Fruit fly (Drosophila melanogaster) whole organism, wandering third instar larva: Measurements from ENCODE around the gene Indy.

ENCODE experiments used
- Abd-B ChIP-seq: fragments of >200 bp; optimal IDR thresholded peaks from 2 replicates; lab custom pipeline; 2017; ENCODE audit warnings: missing biosample characterization, missing genetic modification characterization
- CG32264 ChIP-seq: fragments of 200-800 bp; sonication (Bioruptor generic); optimal IDR thresholded peaks from 2 replicates; lab custom pipeline; 2016; ENCODE audit warnings: missing biosample characterization, missing genetic modification characterization
- CG9705 ChIP-seq: fragments of 200-800 bp; sonication (Bioruptor generic); optimal IDR thresholded peaks from 2 replicates; lab custom pipeline; 2018; ENCODE audit warnings: missing biosample characterization, mild to moderate bottlenecking, missing genetic modification characterization
- CrebA ChIP-seq: fragments of 200-800 bp; sonication (Bioruptor generic); optimal IDR thresholded peaks from 2 replicates; lab custom pipeline; 2016; ENCODE audit warnings: missing biosample characterization, mild to moderate bottlenecking, missing genetic modification characterization, borderline replicate concordance
- Dfd ChIP-seq: fragments of >200 bp; optimal IDR thresholded peaks from 2 replicates; lab custom pipeline; 2017; ENCODE audit warnings: missing biosample characterization, missing genetic modification characterization
- Dif ChIP-seq: fragments of 200-275, 200-300 bp; sonication (Bioruptor generic); optimal IDR thresholded peaks from 2 replicates; lab custom pipeline; 2018; ENCODE audit warnings: missing biosample characterization, missing genetic modification characterization; ENCODE audit not compliant: partially characterized antibody
- GATAd ChIP-seq: sonication (Bioruptor generic); optimal IDR thresholded peaks from 2 replicates; lab custom pipeline; 2016; ENCODE audit warnings: missing biosample characterization, missing genetic modification characterization
- HLH106 ChIP-seq: fragments of 200-800 bp; optimal IDR thresholded peaks from 3 replicates; lab custom pipeline; 2019; ENCODE audit warnings: missing biosample characterization, mild to moderate bottlenecking, missing genetic modification characterization, moderate library complexity
- Hnf4 ChIP-seq: fragments of 200-800 bp; sonication (Bioruptor generic); optimal IDR thresholded peaks from 2 replicates; lab custom pipeline; 2016; ENCODE audit warnings: missing biosample characterization, mild to moderate bottlenecking, missing genetic modification characterization
- Hr78 ChIP-seq: fragments of >200 bp; optimal IDR thresholded peaks from 2 replicates; lab custom pipeline; 2017; ENCODE audit warnings: missing biosample characterization, missing genetic modification characterization
- Hr83 ChIP-seq: fragments of 200-300 bp; sonication (Bioruptor generic); optimal IDR thresholded peaks from 2 replicates; lab custom pipeline; 2016; ENCODE audit warnings: missing biosample characterization, mild to moderate bottlenecking, missing genetic modification characterization, moderate library complexity; ENCODE audit not compliant: poor library complexity, severe bottlenecking
- Jra ChIP-seq: sonication (Bioruptor generic); optimal IDR thresholded peaks from 2 replicates; lab custom pipeline; 2016; ENCODE audit warnings: missing biosample characterization, missing genetic modification characterization
- Mio ChIP-seq: sonication (Bioruptor generic); optimal IDR thresholded peaks from 2 replicates; lab custom pipeline; 2016; ENCODE audit warnings: missing biosample characterization, missing genetic modification characterization
- Myc ChIP-seq: fragments of >200 bp; optimal IDR thresholded peaks from 2 replicates; lab custom pipeline; 2017
- N ChIP-seq: fragments of >200 bp; optimal IDR thresholded peaks from 2 replicates; lab custom pipeline; 2018; ENCODE audit warnings: missing biosample characterization, missing external identifiers, missing genetic modification characterization
- OdsH ChIP-seq: fragments of 200-800 bp; sonication (Bioruptor generic); optimal IDR thresholded peaks from 2 replicates; lab custom pipeline; 2016; ENCODE audit warnings: missing biosample characterization, mild to moderate bottlenecking, missing genetic modification characterization
- Rel ChIP-seq, 2 experiments: fragments of 200-800 bp; sonication (Bioruptor generic) in 1 of 2; optimal IDR thresholded peaks; 2 replicates in 1 of 2; 3 replicates in 1 of 2; lab custom pipeline; 2016 to 2019; ENCODE audit warnings: mild to moderate bottlenecking in 2 of 2, missing biosample characterization in 2 of 2, missing genetic modification characterization in 2 of 2, moderate library complexity in 1 of 2
- Sp1 ChIP-seq: fragments of 200-800 bp; sonication (Bioruptor generic); optimal IDR thresholded peaks from 3 replicates; lab custom pipeline; 2019; ENCODE audit warnings: missing biosample characterization, mild to moderate bottlenecking, missing genetic modification characterization, moderate library complexity
- Vsx2 ChIP-seq: fragments of 200-300, 225-300 bp; sonication (Bioruptor generic); optimal IDR thresholded peaks from 2 replicates; lab custom pipeline; 2018; ENCODE audit warnings: missing biosample characterization, missing genetic modification characterization; ENCODE audit not compliant: partially characterized antibody
- br ChIP-seq: fragments of 200-800 bp; sonication (Bioruptor generic); optimal IDR thresholded peaks from 2 replicates; lab custom pipeline; 2016; ENCODE audit warnings: missing biosample characterization, missing genetic modification characterization
- brk ChIP-seq: fragments of 200-800 bp; sonication (Bioruptor generic); optimal IDR thresholded peaks from 2 replicates; lab custom pipeline; 2016; ENCODE audit warnings: missing biosample characterization, mild to moderate bottlenecking, missing genetic modification characterization
- dl ChIP-seq, 2 experiments: fragments of 175-275, 200-275 bp in 1 of 2; fragments of 200-275 bp in 1 of 2; sonication (Bioruptor generic); optimal IDR thresholded peaks; lab custom pipeline; 2018; ENCODE audit warnings: mild to moderate bottlenecking in 2 of 2, missing biosample characterization in 2 of 2, missing genetic modification characterization in 2 of 2, moderate library complexity in 2 of 2; ENCODE audit not compliant: partially characterized antibody in 2 of 2, insufficient read depth in 1 of 2
- dmrt93B ChIP-seq: fragments of 200-800 bp; sonication (Bioruptor generic); optimal IDR thresholded peaks from 2 replicates; lab custom pipeline; 2018; ENCODE audit warnings: missing biosample characterization, mild to moderate bottlenecking, missing genetic modification characterization
- dsf ChIP-seq: sonication (Bioruptor generic); optimal IDR thresholded peaks from 2 replicates; lab custom pipeline; 2016; ENCODE audit warnings: missing biosample characterization, missing genetic modification characterization, borderline replicate concordance
- ey ChIP-seq: fragments of 200-800 bp; sonication (Bioruptor generic); optimal IDR thresholded peaks from 2 replicates; lab custom pipeline; 2016; ENCODE audit warnings: missing biosample characterization, missing genetic modification characterization
- foxo ChIP-seq, 2 experiments: fragments of 200-800 bp; sonication (Bioruptor generic); optimal IDR thresholded peaks; 2 replicates in 1 of 2; 3 replicates in 1 of 2; lab custom pipeline; 2016 to 2017; ENCODE audit warnings: missing biosample characterization in 2 of 2, missing genetic modification characterization in 2 of 2
- fru ChIP-seq: fragments of 200-800 bp; sonication (Bioruptor generic); optimal IDR thresholded peaks from 3 replicates; lab custom pipeline; 2016; ENCODE audit warnings: missing biosample characterization, mild to moderate bottlenecking, missing genetic modification characterization
- h ChIP-seq: fragments of 200-800 bp; sonication (Bioruptor generic); optimal IDR thresholded peaks from 3 replicates; lab custom pipeline; 2016; ENCODE audit warnings: missing biosample characterization, mild to moderate bottlenecking, missing genetic modification characterization
- jim ChIP-seq: fragments of 175-275, 200-325 bp; sonication (Bioruptor generic); optimal IDR thresholded peaks from 2 replicates; lab custom pipeline; 2016; ENCODE audit warnings: missing biosample characterization, mild to moderate bottlenecking, missing genetic modification characterization
- lola ChIP-seq: fragments of >200 bp; optimal IDR thresholded peaks from 2 replicates; lab custom pipeline; 2017; ENCODE audit warnings: missing biosample characterization, missing genetic modification characterization
- pan ChIP-seq: fragments of >200 bp; optimal IDR thresholded peaks from 2 replicates; lab custom pipeline; 2017
- psq ChIP-seq: fragments of 200-800 bp; sonication (Bioruptor generic); optimal IDR thresholded peaks from 3 replicates; lab custom pipeline; 2017; ENCODE audit warnings: missing biosample characterization, mild to moderate bottlenecking, missing genetic modification characterization, moderate library complexity
- rgr ChIP-seq: fragments of 200-800 bp; sonication (Bioruptor generic); optimal IDR thresholded peaks from 3 replicates; lab custom pipeline; 2016; ENCODE audit warnings: missing biosample characterization, mild to moderate bottlenecking, missing genetic modification characterization
- sage ChIP-seq: fragments of 200-800 bp; sonication (Bioruptor generic); optimal IDR thresholded peaks from 2 replicates; lab custom pipeline; 2016; ENCODE audit warnings: missing biosample characterization, mild to moderate bottlenecking, missing genetic modification characterization
- sv ChIP-seq: fragments of 200-800 bp; sonication (Bioruptor generic); optimal IDR thresholded peaks from 3 replicates; lab custom pipeline; 2016; ENCODE audit warnings: missing biosample characterization, missing genetic modification characterization
- tai ChIP-seq: sonication (Bioruptor generic); optimal IDR thresholded peaks from 2 replicates; lab custom pipeline; 2016; ENCODE audit warnings: missing biosample characterization, missing genetic modification characterization
- usp ChIP-seq: fragments of >200 bp; optimal IDR thresholded peaks from 2 replicates; lab custom pipeline; 2017; ENCODE audit warnings: missing biosample characterization, missing genetic modification characterization
- woc ChIP-seq: sonication (Bioruptor generic); optimal IDR thresholded peaks from 2 replicates; lab custom pipeline; 2016; ENCODE audit warnings: missing biosample characterization, mild to moderate bottlenecking, missing genetic modification characterization

The Indy gene

DNA sequence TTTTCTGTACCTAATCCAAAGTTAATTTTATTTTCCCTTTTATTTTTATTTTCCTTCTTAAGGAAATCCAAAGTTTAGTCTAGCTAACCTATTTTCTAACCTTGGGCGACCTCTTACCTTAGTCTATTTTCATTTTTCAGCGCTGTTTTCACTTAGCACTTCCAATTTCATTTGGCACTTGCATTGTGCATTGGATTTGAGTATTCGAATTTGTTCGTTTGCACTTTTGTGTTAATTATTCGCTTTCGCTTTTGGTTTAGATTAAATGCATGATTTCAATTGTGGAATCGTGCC lies 22.9 kb downstream of the Indy start:
- TF ChIP-seq Jra (GFP tag; lab: Kevin White, UChicago), result no peak
- TF ChIP-seq dmrt93B, result no peak
- TF ChIP-seq GATAd (GFP tag; lab: Kevin White, UChicago), result no peak
- TF ChIP-seq Dfd (GFP tag; lab: Kevin White, UChicago), result no peak
- TF ChIP-seq N (GFP tag; lab: Kevin White, UChicago), result no peak
- no peak for TF ChIP-seq Hr83 (GFP tag; lab: Kevin White, UChicago)
- TF ChIP-seq usp, result no peak
- no peak for TF ChIP-seq Dif (GFP tag; lab: Kevin White, UChicago)
- TF ChIP-seq HLH106 (tag; lab: Kevin White, UChicago), result no peak
- TF ChIP-seq sv (GFP tag; lab: Kevin White, UChicago), result no peak
- TF ChIP-seq Rel (GFP tag; optimal IDR thresholded peaks at IDR 0.05; lab: Kevin White, UChicago), result no peak
- TF ChIP-seq Rel (tag; optimal IDR thresholded peaks at IDR 0.05; lab: Kevin White, UChicago), result no peak
- TF ChIP-seq Hnf4 (GFP tag; lab: Kevin White, UChicago), result no peak
- no peak for TF ChIP-seq dsf
- TF ChIP-seq rgr, result no peak
- no peak for TF ChIP-seq pan
- no peak for TF ChIP-seq brk
- no peak for TF ChIP-seq CrebA (GFP tag; lab: Kevin White, UChicago)
- TF ChIP-seq Vsx2 (GFP tag; lab: Kevin White, UChicago), result no peak
- TF ChIP-seq lola (GFP tag; lab: Kevin White, UChicago), result no peak
- no peak for TF ChIP-seq fru (GFP tag; lab: Kevin White, UChicago)

DNA sequence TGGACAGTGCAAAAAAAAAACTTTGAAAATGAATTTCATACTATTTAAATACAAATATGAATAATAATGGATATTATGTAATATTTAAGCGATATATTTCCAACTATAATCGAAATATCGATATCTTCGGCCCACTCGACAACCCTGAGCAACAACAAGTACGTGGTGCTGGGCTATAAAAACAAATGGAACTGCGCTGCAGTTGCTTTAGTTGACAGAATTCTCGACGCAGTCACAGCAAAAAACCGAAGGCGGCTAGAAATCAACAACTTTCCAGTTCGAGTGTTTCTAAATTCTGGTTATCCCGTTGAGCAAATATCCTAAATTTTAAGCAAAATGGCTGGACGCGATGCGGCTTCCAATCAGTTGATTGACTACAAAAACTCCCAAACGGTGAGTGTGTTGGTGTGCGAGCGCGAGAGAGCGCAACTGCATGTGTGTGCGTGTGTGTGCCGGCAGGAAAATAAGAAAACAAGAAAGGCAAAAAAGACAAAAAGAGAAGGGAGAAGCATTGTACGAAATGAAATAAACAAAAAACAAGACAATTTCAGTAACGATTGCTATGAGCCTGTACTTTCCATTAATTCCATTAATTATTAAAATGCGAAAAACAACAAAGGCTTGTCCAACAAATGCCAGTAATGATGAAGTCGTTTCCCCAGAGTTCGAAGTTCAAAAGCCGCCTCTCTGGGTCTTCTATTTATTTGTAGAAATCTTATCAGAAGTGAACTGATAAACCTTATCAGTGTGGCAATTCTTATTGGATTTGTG lies 23.4 kb downstream of the Indy start, which contains the start of gene Cat:
Cat (plus strand) TSS at position 155 of the 771 bp plus-strand sequence.
- TF ChIP-seq Hnf4 (GFP tag; lab: Kevin White, UChicago), result peak; percentile 56
- TF ChIP-seq foxo (GFP tag; optimal IDR thresholded peaks at IDR 0.05; lab: Kevin White, UChicago), result peak; percentile 53 to 84
- no peak for TF ChIP-seq tai (GFP tag; lab: Kevin White, UChicago)
- TF ChIP-seq h (GFP tag; lab: Kevin White, UChicago), result peak; percentile 59
- no peak for TF ChIP-seq dl (GFP tag; optimal IDR thresholded peaks at IDR 0.05; lab: Kevin White, UChicago; ENCODE audit: insufficient read depth in 1 of 2, partially characterized antibody in 2 of 2)
- TF ChIP-seq Jra (GFP tag; lab: Kevin White, UChicago), result peak; percentile 52
- TF ChIP-seq psq (GFP tag; lab: Kevin White, UChicago), result peak; percentile 74
- TF ChIP-seq rgr, result peak; percentile 60
- no peak for TF ChIP-seq Myc (lab: Kevin White, UChicago)
- TF ChIP-seq dsf, result no peak
- peak; percentile 90 for TF ChIP-seq CG9705 (GFP tag; lab: Kevin White, UChicago)
- TF ChIP-seq brk, result peak; percentile 21
- no peak for TF ChIP-seq lola (GFP tag; lab: Kevin White, UChicago)
- TF ChIP-seq Hr78 (GFP tag; lab: Kevin White, UChicago), result no peak
- no peak for TF ChIP-seq Dfd (GFP tag; lab: Kevin White, UChicago)
- TF ChIP-seq sage (GFP tag; lab: Kevin White, UChicago), result peak; percentile 75
- peak; percentile 89 for TF ChIP-seq jim (GFP tag; lab: Kevin White, UChicago)
- TF ChIP-seq pan, result no peak
- TF ChIP-seq ey (GFP tag; lab: Kevin White, UChicago), result no peak
- TF ChIP-seq Vsx2 (GFP tag; lab: Kevin White, UChicago), result no peak
- TF ChIP-seq CrebA (GFP tag; lab: Kevin White, UChicago), result peak; percentile 98
- peak; percentile 75 for TF ChIP-seq br (GFP tag; lab: Kevin White, UChicago)
- TF ChIP-seq fru (GFP tag; lab: Kevin White, UChicago), result peak; percentile 76
- no peak for TF ChIP-seq N (GFP tag; lab: Kevin White, UChicago)
- TF ChIP-seq Sp1 (GFP tag; lab: Kevin White, UChicago), result peak; percentile 99
- TF ChIP-seq Rel (GFP tag; optimal IDR thresholded peaks at IDR 0.05; lab: Kevin White, UChicago), result peak; percentile 93
- TF ChIP-seq Rel (tag; optimal IDR thresholded peaks at IDR 0.05; lab: Kevin White, UChicago), result peak; percentile 91
- TF ChIP-seq dmrt93B, result peak; percentile 48
- TF ChIP-seq HLH106 (tag; lab: Kevin White, UChicago), result peak; percentile 68
- peak; percentile 78 for TF ChIP-seq woc (GFP tag; lab: Kevin White, UChicago)
- peak; percentile 27 for TF ChIP-seq Mio
- no peak for TF ChIP-seq Abd-B (GFP tag; lab: Kevin White, UChicago)
- peak; percentile 8 for TF ChIP-seq sv (GFP tag; lab: Kevin White, UChicago)
- TF ChIP-seq usp, result no peak
- TF ChIP-seq Hr83 (GFP tag; lab: Kevin White, UChicago), result peak; percentile 3
- peak; percentile 1 for TF ChIP-seq Dif (GFP tag; lab: Kevin White, UChicago)
- TF ChIP-seq CG32264 (GFP tag; lab: Kevin White, UChicago), result peak; percentile 36
- TF ChIP-seq OdsH (GFP tag; lab: Kevin White, UChicago), result peak; percentile 70
- TF ChIP-seq GATAd (GFP tag; lab: Kevin White, UChicago), result no peak
